Fruit fly (Drosophila melanogaster) whole organism, embryonic: ENCODE results near the gene yellow-e.

Source experiments
- ATbp ChIP-seq: fragments of 200-800 bp; sonication (Bioruptor generic); optimal IDR thresholded peaks from 2 replicates; lab custom pipeline; 2017; ENCODE audit warnings: missing biosample characterization, mild to moderate bottlenecking, missing genetic modification characterization, missing genetic modification reagents
- Adf1 ChIP-seq: fragments of 200-800 bp; sonication (Bioruptor generic); IDR thresholded peaks from 2 replicates; pipeline ENCODE4 v1.3.6; 2022; ENCODE audit warnings: missing biosample characterization, missing genetic modification characterization
- Aef1 ChIP-seq: fragments of 200-800 bp; sonication (Bioruptor generic); IDR thresholded peaks from 3 replicates; pipeline ENCODE4 v1.3.6; 2022; ENCODE audit warnings: missing biosample characterization, missing genetic modification characterization
- Antp ChIP-seq: fragments of 200-800 bp; sonication (Bioruptor generic); optimal IDR thresholded peaks from 3 replicates; lab custom pipeline; 2016; ENCODE audit warnings: missing biosample characterization, missing genetic modification characterization
- B-H1 ChIP-seq: fragments of 200-800 bp; sonication (Bioruptor generic); IDR thresholded peaks from 3 replicates; pipeline ENCODE4 v1.3.6; 2022; ENCODE audit warnings: missing biosample characterization, missing genetic modification characterization
- Bdp1 ChIP-seq: fragments of 200-800 bp; sonication (Bioruptor generic); optimal IDR thresholded peaks from 3 replicates; lab custom pipeline; 2016; ENCODE audit warnings: missing biosample characterization, missing genetic modification characterization
- CG11723 ChIP-seq: fragments of 200-800 bp; sonication (Bioruptor generic); optimal IDR thresholded peaks from 2 replicates; lab custom pipeline; 2017; ENCODE audit warnings: missing biosample characterization, mild to moderate bottlenecking, missing genetic modification characterization
- CG12219 ChIP-seq: fragments of 200-800 bp; sonication (Bioruptor generic); optimal IDR thresholded peaks from 3 replicates; lab custom pipeline; 2018; ENCODE audit warnings: missing biosample characterization, mild to moderate bottlenecking, missing genetic modification characterization
- CG12236 ChIP-seq: fragments of 200-800 bp; sonication (Bioruptor generic); optimal IDR thresholded peaks from 2 replicates; lab custom pipeline; 2016; ENCODE audit warnings: missing biosample characterization, missing genetic modification characterization
- CG12744 ChIP-seq: fragments of 200-800 bp; sonication (Bioruptor generic); optimal IDR thresholded peaks from 2 replicates; lab custom pipeline; 2016; ENCODE audit warnings: missing biosample characterization, missing genetic modification characterization
- CG13287 ChIP-seq: fragments of 200-800 bp; sonication (Bioruptor generic); IDR thresholded peaks from 2 replicates; pipeline ENCODE4 v1.3.6; 2022; ENCODE audit warnings: missing biosample characterization, missing genetic modification characterization; ENCODE audit not compliant: partially characterized antibody
- CG14441 ChIP-seq: fragments of 200-800 bp; sonication (Bioruptor generic); IDR thresholded peaks from 2 replicates; pipeline ENCODE4 v1.3.6; 2022; ENCODE audit warnings: missing biosample characterization, missing genetic modification characterization
- CG15269 ChIP-seq: fragments of 200-800 bp; sonication (Bioruptor generic); optimal IDR thresholded peaks from 2 replicates; lab custom pipeline; 2018; ENCODE audit warnings: missing biosample characterization, mild to moderate bottlenecking, missing genetic modification characterization, moderate library complexity
- CG16863 ChIP-seq: fragments of 200-800 bp; sonication (Bioruptor generic); optimal IDR thresholded peaks from 3 replicates; lab custom pipeline; 2016; ENCODE audit warnings: missing biosample characterization, missing genetic modification characterization
- CG17361 ChIP-seq: fragments of 200-800 bp; sonication (Bioruptor generic); IDR thresholded peaks from 3 replicates; pipeline ENCODE4 v1.3.6; 2022; ENCODE audit warnings: missing biosample characterization, missing genetic modification characterization
- CG18262 ChIP-seq: fragments of 200-800 bp; optimal IDR thresholded peaks from 3 replicates; lab custom pipeline; 2019; ENCODE audit warnings: missing biosample characterization, mild to moderate bottlenecking, missing genetic modification characterization, moderate library complexity
- CG2678 ChIP-seq: fragments of 200-800 bp; sonication (Bioruptor generic); optimal IDR thresholded peaks from 3 replicates; lab custom pipeline; 2019; ENCODE audit warnings: missing biosample characterization, mild to moderate bottlenecking, missing genetic modification characterization, moderate library complexity
- CG3163 ChIP-seq: fragments of 200-800 bp; sonication (Bioruptor generic); optimal IDR thresholded peaks from 3 replicates; lab custom pipeline; 2016; ENCODE audit warnings: missing biosample characterization, missing genetic modification characterization
- CG4617 ChIP-seq: fragments of 200-800 bp; sonication (Bioruptor generic); optimal IDR thresholded peaks from 3 replicates; lab custom pipeline; 2016; ENCODE audit warnings: missing biosample characterization, missing genetic modification characterization, borderline replicate concordance
- CG4820 ChIP-seq: fragments of 200-800 bp; sonication (Bioruptor generic); optimal IDR thresholded peaks from 3 replicates; lab custom pipeline; 2016; ENCODE audit warnings: missing biosample characterization, missing genetic modification characterization
- CG5245 ChIP-seq: fragments of 200-800 bp; sonication (Bioruptor generic); optimal IDR thresholded peaks from 3 replicates; lab custom pipeline; 2016; ENCODE audit warnings: missing biosample characterization, missing genetic modification characterization
- CG6854 ChIP-seq: fragments of 200-800 bp; sonication (Bioruptor generic); optimal IDR thresholded peaks from 3 replicates; lab custom pipeline; 2017; ENCODE audit warnings: missing biosample characterization, mild to moderate bottlenecking, missing genetic modification characterization
- CG8388 ChIP-seq: fragments of 200-800 bp; sonication (Bioruptor generic); optimal IDR thresholded peaks from 2 replicates; lab custom pipeline; 2019; ENCODE audit warnings: missing biosample characterization, mild to moderate bottlenecking, missing genetic modification characterization, moderate library complexity
- CG9215 ChIP-seq: fragments of 200-800 bp; sonication (Bioruptor generic); IDR thresholded peaks from 2 replicates; pipeline ENCODE4 v1.3.6; 2022; ENCODE audit warnings: missing biosample characterization, missing genetic modification characterization
- CG9817 ChIP-seq: fragments of 200-800 bp; sonication (Bioruptor generic); optimal IDR thresholded peaks from 2 replicates; lab custom pipeline; 2018; ENCODE audit warnings: missing biosample characterization, mild to moderate bottlenecking, missing genetic modification characterization, moderate library complexity
- CG9932 ChIP-seq: fragments of 200-800 bp; sonication (Bioruptor generic); IDR thresholded peaks from 2 replicates; pipeline ENCODE4 v1.3.6; 2022; ENCODE audit warnings: missing biosample characterization, missing genetic modification characterization
- Drgx ChIP-seq: fragments of 200-800 bp; sonication (Bioruptor generic); IDR thresholded peaks from 2 replicates; pipeline ENCODE4 v1.3.6; 2022; ENCODE audit warnings: missing biosample characterization, missing genetic modification characterization
- MESR4 ChIP-seq: fragments of 200-800 bp; sonication (Bioruptor generic); optimal IDR thresholded peaks from 2 replicates; lab custom pipeline; 2018; ENCODE audit warnings: missing biosample characterization, mild to moderate bottlenecking, missing genetic modification characterization, moderate library complexity
- Mad ChIP-seq: fragments of 200-800 bp; sonication (Bioruptor generic); optimal IDR thresholded peaks from 2 replicates; lab custom pipeline; 2016; ENCODE audit warnings: missing biosample characterization, missing genetic modification characterization
- Med ChIP-seq: fragments of 200-800 bp; sonication (Bioruptor generic); peaks from one replicate; lab custom pipeline; 2016; ENCODE audit warnings: missing biosample characterization, missing genetic modification characterization, mild to moderate bottlenecking, inconsistent platforms, moderate library complexity
- Mrtf ChIP-seq: fragments of 200-800 bp; sonication (Bioruptor generic); IDR thresholded peaks from 3 replicates; pipeline ENCODE4 v1.3.6; 2022; ENCODE audit warnings: missing biosample characterization, missing genetic modification characterization
- Ptx1 ChIP-seq: fragments of 200-800 bp; sonication (Bioruptor generic); IDR thresholded peaks from 2 replicates; pipeline ENCODE4 v1.3.6; 2022; ENCODE audit warnings: missing biosample characterization, missing genetic modification characterization
- Ssrp ChIP-seq: fragments of 200-800 bp; sonication (Bioruptor generic); optimal IDR thresholded peaks from 2 replicates; lab custom pipeline; 2018; ENCODE audit warnings: missing biosample characterization, mild to moderate bottlenecking, missing genetic modification characterization, moderate library complexity
- abd-A ChIP-seq: fragments of 200-800 bp; sonication (Bioruptor generic); optimal IDR thresholded peaks from 3 replicates; lab custom pipeline; 2019; ENCODE audit warnings: missing biosample characterization, mild to moderate bottlenecking, missing genetic modification characterization, moderate library complexity
- aop ChIP-seq: fragments of 200-800 bp; sonication (Bioruptor generic); IDR thresholded peaks from 2 replicates; pipeline ENCODE4 v1.3.6; 2022; ENCODE audit warnings: missing biosample characterization, missing genetic modification characterization
- ase ChIP-seq: fragments of 200-800 bp; sonication (Bioruptor generic); IDR thresholded peaks from 3 replicates; pipeline ENCODE4 v1.3.6; 2022; ENCODE audit warnings: missing biosample characterization, missing genetic modification characterization
- az2 ChIP-seq: fragments of 200-800 bp; sonication (Bioruptor generic); optimal IDR thresholded peaks from 3 replicates; lab custom pipeline; 2016; ENCODE audit warnings: missing biosample characterization, missing genetic modification characterization
- bcd ChIP-seq: fragments of 200-800 bp; sonication (Bioruptor generic); optimal IDR thresholded peaks from 2 replicates; lab custom pipeline; 2017; ENCODE audit warnings: missing biosample characterization, mild to moderate bottlenecking, missing genetic modification characterization
- chinmo ChIP-seq: fragments of 200-800 bp; sonication (Bioruptor generic); IDR thresholded peaks from 4 replicates; pipeline ENCODE4 v1.3.6; 2022; ENCODE audit warnings: missing biosample characterization, missing genetic modification characterization; ENCODE audit not compliant: partially characterized antibody
- eyg ChIP-seq: fragments of 200-800 bp; sonication (Bioruptor generic); optimal IDR thresholded peaks from 3 replicates; lab custom pipeline; 2016; ENCODE audit warnings: missing biosample characterization, missing genetic modification characterization
- gcm2 ChIP-seq: fragments of 200-800 bp; sonication (Bioruptor generic); optimal IDR thresholded peaks from 2 replicates; lab custom pipeline; 2016; ENCODE audit warnings: missing biosample characterization, missing genetic modification characterization
- gsb ChIP-seq: fragments of 200-800 bp; sonication (Bioruptor generic); IDR thresholded peaks from 2 replicates; pipeline ENCODE4 v1.3.6; 2022; ENCODE audit warnings: missing biosample characterization, missing genetic modification characterization
- mam ChIP-seq: fragments of 200-800 bp; sonication (Bioruptor generic); optimal IDR thresholded peaks from 3 replicates; lab custom pipeline; 2016; ENCODE audit warnings: missing biosample characterization, missing genetic modification characterization
- nmo ChIP-seq: fragments of 200-800 bp; sonication (Bioruptor generic); optimal IDR thresholded peaks from 2 replicates; lab custom pipeline; 2018; ENCODE audit warnings: missing biosample characterization, mild to moderate bottlenecking, missing genetic modification characterization, moderate library complexity
- org-1 ChIP-seq: fragments of 200-800 bp; sonication (Bioruptor generic); optimal IDR thresholded peaks from 2 replicates; lab custom pipeline; 2017; ENCODE audit warnings: missing biosample characterization, missing genetic modification characterization
- pho ChIP-seq: fragments of 200-800 bp; sonication (Bioruptor generic); optimal IDR thresholded peaks from 2 replicates; lab custom pipeline; 2016; ENCODE audit warnings: missing biosample characterization, missing genetic modification characterization
- sd ChIP-seq: fragments of 200-800 bp; sonication (Bioruptor generic); optimal IDR thresholded peaks from 3 replicates; lab custom pipeline; 2018; ENCODE audit warnings: missing biosample characterization, mild to moderate bottlenecking, missing genetic modification characterization, moderate library complexity
- seq ChIP-seq: fragments of 200-800 bp; sonication (Bioruptor generic); IDR thresholded peaks from 2 replicates; pipeline ENCODE4 v1.3.6; 2022; ENCODE audit warnings: missing biosample characterization, missing genetic modification characterization
- so ChIP-seq: fragments of 200-800 bp; sonication (Bioruptor generic); IDR thresholded peaks from 3 replicates; pipeline ENCODE4 v1.3.6; 2022; ENCODE audit warnings: missing biosample characterization, missing genetic modification characterization
- sob ChIP-seq: fragments of 200-800 bp; sonication (Bioruptor generic); IDR thresholded peaks from 2 replicates; pipeline ENCODE4 v1.3.6; 2022; ENCODE audit warnings: missing biosample characterization, missing genetic modification characterization
- tgo ChIP-seq: fragments of 200-800 bp; sonication (Bioruptor generic); IDR thresholded peaks from 3 replicates; pipeline ENCODE4 v1.3.6; 2022; ENCODE audit warnings: missing biosample characterization, missing genetic modification characterization
- wek ChIP-seq: fragments of 200-800 bp; sonication (Bioruptor generic); optimal IDR thresholded peaks from 3 replicates; lab custom pipeline; 2018; ENCODE audit warnings: missing biosample characterization, mild to moderate bottlenecking, missing genetic modification characterization, moderate library complexity

The yellow-e gene

DNA sequence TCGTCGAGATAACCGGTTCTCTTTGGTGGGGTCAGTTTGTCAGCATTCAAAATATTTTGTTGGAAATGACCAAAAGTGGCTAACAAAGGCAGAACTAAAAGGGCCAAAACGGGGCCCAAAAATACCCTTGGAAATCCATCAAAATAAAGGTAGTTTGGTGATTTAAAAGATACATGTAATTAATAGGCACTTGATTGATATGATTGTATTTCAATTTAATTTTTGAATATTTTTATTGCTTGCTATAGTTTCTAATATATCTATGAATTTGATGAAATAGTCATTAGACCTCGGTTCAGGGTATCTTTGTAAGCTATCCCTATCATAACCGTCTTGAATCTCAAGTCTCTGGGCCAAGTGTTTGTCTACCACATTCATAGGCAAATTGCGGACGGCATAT lies 38.9 kb upstream of the yellow-e start (continued):
- TF ChIP-seq bcd (peak; percentile 73), CG12219 (peak; percentile 57), Ssrp (tag; lab: Kevin White, UChicago) (peak; percentile 67), CG13287 (GFP tag; lab: Robert Waterston, UW) (no peak), CG3163 (no peak), az2 (GFP tag; lab: Kevin White, UChicago) (peak; percentile 26), CG9817 (tag; lab: Kevin White, UChicago) (peak; percentile 71), Ptx1 (GFP tag; lab: Robert Waterston, UW) (peak; percentile 79), CG16863 (GFP tag; lab: Kevin White, UChicago) (peak; percentile 46), B-H1 (GFP tag; lab: Robert Waterston, UW) (peak; percentile 57), wek (GFP tag; lab: Kevin White, UChicago) (no peak), Med (GFP tag; lab: Kevin White, UChicago) (peak; percentile 92), MESR4 (GFP tag; lab: Kevin White, UChicago) (no peak), Mad (GFP tag; lab: Kevin White, UChicago) (no peak), CG14441 (peak; percentile 72), CG11723 (GFP tag; lab: Kevin White, UChicago) (peak; percentile 18), org-1 (GFP tag; lab: Kevin White, UChicago) (peak; percentile 23), CG17361 (peak; percentile 67), so (GFP tag; lab: Robert Waterston, UW) (peak; percentile 73), CG6854 (GFP tag; lab: Kevin White, UChicago) (peak; percentile 35), CG4820 (peak; percentile 44), CG9932 (GFP tag; lab: Robert Waterston, UW) (peak; percentile 90), CG8388 (GFP tag; lab: Kevin White, UChicago) (peak; percentile 61), aop (no peak), seq (GFP tag; lab: Robert Waterston, UW) (0 out of 2 replicates have a peak, but pooled peaks have one; percentile 25), sd (tag; lab: Kevin White, UChicago) (peak; percentile 86), CG15269 (tag; lab: Kevin White, UChicago) (peak; percentile 77), mam (GFP tag; lab: Kevin White, UChicago) (peak; percentile 68), sob (GFP tag; lab: Robert Waterston, UW) (peak; percentile 64), CG18262 (peak; percentile 79), ase (peak; percentile 33; the same call in 2 of the 3 replicates), ATbp (GFP tag; lab: Kevin White, UChicago) (peak; percentile 47), CG12236 (peak; percentile 26), eyg (peak; percentile 36), CG12744 (GFP tag; lab: Kevin White, UChicago) (peak; percentile 41), CG9215 (GFP tag; lab: Robert Waterston, UW) (peak; percentile 75), Antp (GFP tag; lab: Kevin White, UChicago) (no peak), abd-A (tag; lab: Kevin White, UChicago) (peak; percentile 62), CG5245 (GFP tag; lab: Kevin White, UChicago) (peak; percentile 13), Bdp1 (GFP tag; lab: Kevin White, UChicago) (no peak), Aef1 (GFP tag; lab: Robert Waterston, UW) (peak; percentile 70; the same call in 2 of the 3 replicates), pho (GFP tag; lab: Kevin White, UChicago) (peak; percentile 49), tgo (peak; percentile 79), gcm2 (GFP tag; lab: Kevin White, UChicago) (peak; percentile 40), nmo (GFP tag; lab: Kevin White, UChicago) (peak; percentile 77), chinmo (GFP tag; lab: Robert Waterston, UW) (no peak), gsb (peak; percentile 80), Drgx (no peak), CG2678 (peak; percentile 87), CG4617 (GFP tag; lab: Kevin White, UChicago) (no peak), Mrtf (GFP tag; lab: Robert Waterston, UW) (peak; percentile 57; the same call in 2 of the 3 replicates), Adf1 (0 out of 2 replicates have a peak, but pooled peaks have one; percentile 29)
